Worm (Caenorhabditis elegans) whole organism, L4 larva: ENCODE measurements around the gene nfi-1.

Source experiments
- T26A8.4 ChIP-seq: fragments of 200-800 bp; sonication (Bioruptor generic); IDR thresholded peaks from 2 replicates; pipeline ENCODE4 v1.3.6; 2022; ENCODE audit warnings: missing genetic modification characterization, missing compliant biosample characterization
- aha-1 ChIP-seq: fragments of 150-350 bp; peaks from one replicate; lab custom pipeline; 2014; ENCODE audit warnings: missing biosample characterization, missing genetic modification characterization
- ceh-28 ChIP-seq: fragments of 150-350 bp; optimal IDR thresholded peaks from 2 replicates; lab custom pipeline; 2014; ENCODE audit warnings: missing biosample characterization, missing genetic modification reagents, missing genetic modification characterization
- daf-16 ChIP-seq, 3 experiments: sonication (generic microtip); optimal IDR thresholded peaks; 2 replicates each; lab custom pipeline; 2016 to 2017; ENCODE audit warnings: missing genetic modification characterization in 3 of 3, missing genetic modification reagents in 3 of 3, mild to moderate bottlenecking in 2 of 3, missing compliant biosample characterization in 2 of 3, missing biosample characterization in 1 of 3, moderate library complexity in 1 of 3
- dmd-6 ChIP-seq: fragments of 200-800 bp; sonication (Bioruptor generic); IDR thresholded peaks from 2 replicates; pipeline ENCODE4 v1.3.6; 2022; ENCODE audit warnings: missing genetic modification reagents, missing genetic modification characterization, missing compliant biosample characterization
- dve-1 ChIP-seq: sonication (generic microtip); optimal IDR thresholded peaks from 2 replicates; lab custom pipeline; 2017; ENCODE audit warnings: antibody characterized with exemption, mild to moderate bottlenecking, missing genetic modification characterization, missing compliant biosample characterization; ENCODE audit not compliant: insufficient read depth
- egl-27 ChIP-seq: sonication (generic microtip); optimal IDR thresholded peaks from 3 replicates; lab custom pipeline; 2017; ENCODE audit warnings: missing biosample characterization, missing genetic modification reagents, missing genetic modification characterization
- egl-43 ChIP-seq: fragments of 200-800 bp; sonication (Bioruptor generic); IDR thresholded peaks from 2 replicates; pipeline ENCODE4 v1.3.6; 2022; ENCODE audit warnings: missing genetic modification reagents, missing genetic modification characterization, missing compliant biosample characterization
- fkh-10 ChIP-seq: fragments of 150-350 bp; optimal IDR thresholded peaks from 2 replicates; lab custom pipeline; 2014; ENCODE audit warnings: missing biosample characterization, missing genetic modification reagents, missing genetic modification characterization
- fos-1 ChIP-seq: fragments of 150-350 bp; optimal IDR thresholded peaks from 2 replicates; lab custom pipeline; 2014; ENCODE audit warnings: missing biosample characterization, missing genetic modification characterization
- hlh-11 ChIP-seq: fragments of 200-800 bp; sonication (Bioruptor generic); optimal IDR thresholded peaks from 2 replicates; lab custom pipeline; 2018; ENCODE audit warnings: mild to moderate bottlenecking, missing genetic modification characterization, missing compliant biosample characterization
- hlh-30 ChIP-seq: sonication (generic microtip); optimal IDR thresholded peaks from 2 replicates; lab custom pipeline; 2017; ENCODE audit warnings: antibody characterized with exemption, mild to moderate bottlenecking, missing genetic modification characterization, missing compliant biosample characterization; ENCODE audit not compliant: insufficient read depth
- hmg-1.1 ChIP-seq: fragments of 200-800 bp; sonication (Bioruptor generic); IDR thresholded peaks from 2 replicates; pipeline ENCODE4 v1.3.6; 2022; ENCODE audit warnings: missing genetic modification reagents, missing genetic modification characterization, missing compliant biosample characterization
- lin-29 ChIP-seq: fragments of 200-800 bp; sonication (Bioruptor generic); IDR thresholded peaks from 2 replicates; pipeline ENCODE4 v1.3.6; 2022; ENCODE audit warnings: missing genetic modification reagents, missing genetic modification characterization, missing compliant biosample characterization
- lsy-2 ChIP-seq, 2 experiments: fragments of 150-350 bp in 1 of 2; sonication (generic microtip) in 1 of 2; optimal IDR thresholded peaks; 2 replicates each; lab custom pipeline; 2014 to 2017; ENCODE audit warnings: missing biosample characterization in 2 of 2, missing genetic modification characterization in 2 of 2
- mdl-1 ChIP-seq, 2 experiments: fragments of 150-350 bp in 1 of 2; sonication (generic microtip) in 1 of 2; optimal IDR thresholded peaks; 2 replicates each; lab custom pipeline; 2014 to 2017; ENCODE audit warnings: missing biosample characterization in 2 of 2, missing genetic modification characterization in 2 of 2
- mxl-3 ChIP-seq: fragments of 200-800 bp; sonication (Bioruptor generic); optimal IDR thresholded peaks from 2 replicates; lab custom pipeline; 2018; ENCODE audit warnings: mild to moderate bottlenecking, missing genetic modification characterization, missing compliant biosample characterization
- nhr-28 ChIP-seq: fragments of 150-350 bp; optimal IDR thresholded peaks from 2 replicates; lab custom pipeline; 2014; ENCODE audit warnings: missing biosample characterization, missing genetic modification characterization
- nhr-41 ChIP-seq: fragments of 200-800 bp; sonication (Bioruptor generic); IDR thresholded peaks from 2 replicates; pipeline ENCODE4 v1.3.6; 2022; ENCODE audit warnings: missing genetic modification reagents, missing genetic modification characterization, missing compliant biosample characterization
- nhr-48 ChIP-seq: sonication (generic microtip); optimal IDR thresholded peaks from 2 replicates; lab custom pipeline; 2016; ENCODE audit warnings: mild to moderate bottlenecking, missing genetic modification characterization, missing compliant biosample characterization
- nhr-76 ChIP-seq: fragments of 150-350 bp; optimal IDR thresholded peaks from 2 replicates; lab custom pipeline; 2014; ENCODE audit warnings: missing biosample characterization, missing genetic modification characterization
- nhr-77 ChIP-seq: fragments of 150-350 bp; optimal IDR thresholded peaks from 2 replicates; lab custom pipeline; 2014; ENCODE audit warnings: missing biosample characterization, missing genetic modification characterization
- pha-4 ChIP-seq, 2 experiments: fragments of 150-350 bp in 1 of 2; fragments of 200-800 bp in 1 of 2; sonication (Bioruptor generic) in 1 of 2; IDR thresholded peaks in 1 of 2; optimal IDR thresholded peaks in 1 of 2; 2 replicates each; pipeline versions ENCODE4 v1.3.6 to Lab custom; 2014 to 2022; ENCODE audit warnings: missing genetic modification characterization in 2 of 2, missing genetic modification reagents in 2 of 2, missing biosample characterization in 1 of 2, missing compliant biosample characterization in 1 of 2
- php-3 ChIP-seq: fragments of 200-800 bp; sonication (Bioruptor generic); IDR thresholded peaks from 2 replicates; pipeline ENCODE4 v1.3.6; 2022; ENCODE audit warnings: missing genetic modification reagents, missing genetic modification characterization, missing compliant biosample characterization
- saeg-2 ChIP-seq: fragments of 200-800 bp; sonication (Bioruptor generic); IDR thresholded peaks from 2 replicates; pipeline ENCODE4 v1.3.6; 2022; ENCODE audit warnings: missing genetic modification reagents, missing genetic modification characterization, missing compliant biosample characterization
- sdz-12 ChIP-seq: fragments of 200-800 bp; sonication (Bioruptor generic); optimal IDR thresholded peaks from 2 replicates; lab custom pipeline; 2018; ENCODE audit warnings: mild to moderate bottlenecking, missing genetic modification characterization, missing compliant biosample characterization
- snpc-4 ChIP-seq: fragments of 150-350 bp; optimal IDR thresholded peaks from 2 replicates; lab custom pipeline; 2014; ENCODE audit warnings: missing biosample characterization, missing genetic modification characterization
- spr-3 ChIP-seq: fragments of 200-800 bp; sonication (Bioruptor generic); optimal IDR thresholded peaks from 2 replicates; lab custom pipeline; 2018; ENCODE audit warnings: mild to moderate bottlenecking, missing genetic modification characterization, missing compliant biosample characterization
- unc-62 ChIP-seq, 3 experiments: fragments of 150-350 bp in 1 of 3; sonication (generic microtip); optimal IDR thresholded peaks in 2 of 3; peaks in 1 of 3; 1 replicate in 1 of 3; 2 replicates in 2 of 3; lab custom pipeline; 2014 to 2017; ENCODE audit warnings: missing biosample characterization in 3 of 3, missing genetic modification characterization in 3 of 3, missing genetic modification reagents in 3 of 3, missing genotype in 1 of 3
- zfp-2 ChIP-seq: sonication (generic microtip); optimal IDR thresholded peaks from 2 replicates; lab custom pipeline; 2016; ENCODE audit warnings: mild to moderate bottlenecking, missing genetic modification characterization, missing compliant biosample characterization
- zip-11 ChIP-seq: fragments of 200-800 bp; sonication (Bioruptor generic); IDR thresholded peaks from 2 replicates; pipeline ENCODE4 v1.3.6; 2022; ENCODE audit warnings: missing genetic modification characterization, missing compliant biosample characterization
- zip-2 ChIP-seq: fragments of 150-350 bp; optimal IDR thresholded peaks from 2 replicates; lab custom pipeline; 2014; ENCODE audit warnings: missing biosample characterization, missing genetic modification characterization
- ztf-7 ChIP-seq: fragments of 150-350 bp; optimal IDR thresholded peaks from 2 replicates; lab custom pipeline; 2014; ENCODE audit warnings: missing biosample characterization, missing genetic modification characterization

nfi-1 gene

ce11 chrII:7554716-7555247, 16.8 kb downstream of the nfi-1 start (continued):
- peak; percentile 87 for TF ChIP-seq hlh-30 (tag; lab: Kevin White, UChicago)
- peak; percentile 31 for TF ChIP-seq mxl-3 (GFP tag; lab: Kevin White, UChicago)
- TF ChIP-seq saeg-2 (GFP tag; lab: Robert Waterston, UW), result no peak
- peak; percentile 93 for TF ChIP-seq hlh-11
- no peak for TF ChIP-seq sdz-12

ce11 chrII:7555454-7555853, 17.5 kb downstream of the nfi-1 start, which contains the start of gene ZK1290.14:
Gene ZK1290.14, minus strand, starts transcription at chrII:7555592.
- peak; percentile 68 for TF ChIP-seq aha-1
- TF ChIP-seq nhr-48 (tag; lab: Kevin White, UChicago), result no peak
- TF ChIP-seq hlh-30 (tag; lab: Kevin White, UChicago), result no peak
- TF ChIP-seq ceh-28 (tag; lab: Kevin White, UChicago), result no peak
- no peak for TF ChIP-seq pha-4 (GFP tag; IDR thresholded peaks at IDR 0.05; lab: Robert Waterston, UW)
- TF ChIP-seq pha-4 (tag; optimal IDR thresholded peaks at IDR 0.05; lab: Kevin White, UChicago), result no peak

- TF ChIP-seq nhr-28 (peak; percentile 30), zip-11 (GFP tag; lab: Robert Waterston, UW) (no peak), nhr-41 (GFP tag; lab: Robert Waterston, UW) (0 out of 2 replicates have a peak, but pooled peaks have one; percentile 34), unc-62 (GFP tag; optimal IDR thresholded peaks at IDR 0.05 in 1 of 2; lab: Kevin White, UChicago) (peak in 1 of 2 experiments; percentile 94), unc-62 (tag; optimal IDR thresholded peaks at IDR 0.05; lab: Kevin White, UChicago) (no peak), hmg-1.1 (no peak), daf-16 (GFP tag; optimal IDR thresholded peaks at IDR 0.05; lab: Kevin White, UChicago) (no peak), daf-16 (tag; optimal IDR thresholded peaks at IDR 0.05; lab: Kevin White, UChicago) (peak; percentile 77), nhr-48 (tag; lab: Kevin White, UChicago) (peak; percentile 17), hlh-11 (peak; percentile 66), mdl-1 (tag; optimal IDR thresholded peaks at IDR 0.05; lab: Kevin White, UChicago) (peak in 1 of 2 experiments; percentile 33), dve-1 (tag; lab: Kevin White, UChicago) (peak; percentile 79), nhr-76 (no peak), zip-2 (tag; lab: Kevin White, UChicago) (no peak), php-3 (peak; percentile 35; the same call in 1 of the 2 replicates), nhr-77 (no peak), egl-43 (GFP tag; lab: Robert Waterston, UW) (no peak), dmd-6 (GFP tag; lab: Robert Waterston, UW) (peak; percentile 83)
- TF ChIP-seq, all 104 proteins: peak for 10
Observed at ce11 chrII:7557981-7558380, 20.0 kb downstream of the nfi-1 start.

- TF ChIP-seq lsy-2 (tag; optimal IDR thresholded peaks at IDR 0.05; lab: Kevin White, UChicago) (no peak), T26A8.4 (GFP tag; lab: Robert Waterston, UW) (no peak), fkh-10 (GFP tag; lab: Kevin White, UChicago) (peak; percentile 92), egl-27 (tag; lab: Kevin White, UChicago) (no peak), spr-3 (no peak), nhr-76 (no peak)
Observed at ce11 chrII:7558864-7559263, 20.9 kb downstream of the nfi-1 start.

- TF ChIP-seq ztf-7 (tag; lab: Kevin White, UChicago), result no peak
- TF ChIP-seq zfp-2 (tag; lab: Kevin White, UChicago), result no peak
- no peak for TF ChIP-seq zip-2 (tag; lab: Kevin White, UChicago)
- no peak for TF ChIP-seq fkh-10 (GFP tag; lab: Kevin White, UChicago)
- no peak for TF ChIP-seq lin-29 (GFP tag; lab: Robert Waterston, UW)
- TF ChIP-seq unc-62 (GFP tag; optimal IDR thresholded peaks at IDR 0.05 in 1 of 2; lab: Kevin White, UChicago), result peak in 1 of 2 experiments; percentile 96
- no peak for TF ChIP-seq unc-62 (tag; optimal IDR thresholded peaks at IDR 0.05; lab: Kevin White, UChicago)
- no peak for TF ChIP-seq snpc-4 (tag; lab: Kevin White, UChicago)
- no peak for TF ChIP-seq fos-1
Observed at ce11 chrII:7560844-7561243, 22.9 kb downstream of the nfi-1 start.
